Worm (Caenorhabditis elegans): ENCODE measurements around the gene gst-2.

DNA sequence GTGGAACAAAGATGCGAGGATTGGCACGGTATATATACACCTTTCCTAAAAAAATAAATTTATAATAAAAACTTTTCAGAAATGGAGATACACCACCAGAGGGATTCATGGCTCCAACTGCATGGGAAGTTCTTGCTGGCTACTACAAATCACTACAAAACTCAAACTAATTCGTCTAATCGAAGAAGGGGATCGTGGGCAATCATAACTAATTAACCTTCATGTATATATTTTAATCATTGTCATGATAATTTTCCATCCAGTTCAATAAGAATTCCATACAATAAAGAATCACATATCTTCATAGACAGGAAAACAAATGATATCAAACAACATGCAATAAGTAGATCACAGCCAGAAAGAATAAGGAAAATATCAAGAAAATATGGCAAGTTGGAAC lies 22.2 kb upstream of the gst-2 start:
- TF ChIP-seq snpc-4 (tag; optimal IDR thresholded peaks at IDR 0.05) (no peak), nhr-76 (tag; optimal IDR thresholded peaks at IDR 0.05) (no peak), ZK546.5 (tag; optimal IDR thresholded peaks at IDR 0.05) (no peak), fkh-10 (GFP tag; optimal IDR thresholded peaks at IDR 0.05) (no peak), R02D3.7 (tag; optimal IDR thresholded peaks at IDR 0.05) (no peak), ztf-4 (tag; optimal IDR thresholded peaks at IDR 0.05) (no peak), ama-1 (optimal IDR thresholded peaks at IDR 0.05) (no peak), unc-62 (GFP tag; optimal IDR thresholded peaks at IDR 0.05) (no peak), nhr-11 (tag; optimal IDR thresholded peaks at IDR 0.05) (no peak)

All from whole organism, L3 larva.